Worm (Caenorhabditis elegans) whole organism, L3 larva: ENCODE data around the gene C14A11.9.

Experiments used
- R02D3.7 ChIP-seq: fragments of 150-350 bp; optimal IDR thresholded peaks from 2 replicates; lab custom pipeline; 2014; ENCODE audit warnings: missing biosample characterization, missing genetic modification characterization
- aly-2 ChIP-seq: fragments of 150-350 bp; optimal IDR thresholded peaks from 2 replicates; lab custom pipeline; 2014; ENCODE audit warnings: missing biosample characterization, missing genetic modification characterization
- ama-1 ChIP-seq: fragments of 150-350 bp; optimal IDR thresholded peaks from 2 replicates; lab custom pipeline; 2018
- ceh-16 ChIP-seq: sonication (generic microtip); optimal IDR thresholded peaks from 2 replicates; lab custom pipeline; 2017; ENCODE audit warnings: missing biosample characterization, missing genetic modification characterization
- ceh-28 ChIP-seq: fragments of 150-350 bp; optimal IDR thresholded peaks from 2 replicates; lab custom pipeline; 2014; ENCODE audit warnings: missing biosample characterization, missing genetic modification reagents, missing genetic modification characterization
- ceh-82 ChIP-seq: fragments of 150-350 bp; optimal IDR thresholded peaks from 2 replicates; lab custom pipeline; 2014; ENCODE audit warnings: missing biosample characterization, missing genetic modification characterization
- daf-12 ChIP-seq: fragments of 150-350 bp; optimal IDR thresholded peaks from 2 replicates; lab custom pipeline; 2014; ENCODE audit warnings: missing biosample characterization, missing genetic modification reagents, missing genetic modification characterization
- egl-27 ChIP-seq: sonication (generic microtip); optimal IDR thresholded peaks from 4 replicates; lab custom pipeline; 2017; ENCODE audit warnings: missing biosample characterization, missing genetic modification reagents, missing genetic modification characterization
- elt-1 ChIP-seq: fragments of 150-350 bp; optimal IDR thresholded peaks from 2 replicates; lab custom pipeline; 2014; ENCODE audit warnings: missing biosample characterization, missing genetic modification characterization
- elt-3 ChIP-seq, 3 experiments: fragments of 150-350 bp in 1 of 3; sonication (generic microtip) in 2 of 3; optimal IDR thresholded peaks; 2 replicates in 2 of 3; 4 replicates in 1 of 3; lab custom pipeline; 2014 to 2017; ENCODE audit warnings: missing biosample characterization in 3 of 3, missing genetic modification characterization in 3 of 3
- fkh-10 ChIP-seq: sonication (generic microtip); optimal IDR thresholded peaks from 2 replicates; lab custom pipeline; 2017; ENCODE audit warnings: missing biosample characterization, missing genetic modification reagents, missing genetic modification characterization
- lin-15B ChIP-seq: fragments of 150-350 bp; optimal IDR thresholded peaks from 2 replicates; lab custom pipeline; 2014; ENCODE audit warnings: missing biosample characterization, missing genetic modification characterization
- lin-39 ChIP-seq: fragments of 150-350 bp; optimal IDR thresholded peaks from 2 replicates; lab custom pipeline; 2018; ENCODE audit warnings: missing biosample characterization, missing genetic modification reagents, missing genetic modification characterization
- lsy-12 ChIP-seq: sonication (generic microtip); optimal IDR thresholded peaks from 2 replicates; lab custom pipeline; 2016; ENCODE audit warnings: mild to moderate bottlenecking, missing genetic modification characterization, missing compliant biosample characterization
- nhr-11 ChIP-seq: fragments of 150-350 bp; optimal IDR thresholded peaks from 2 replicates; lab custom pipeline; 2014; ENCODE audit warnings: missing biosample characterization, missing genetic modification characterization
- nhr-237 ChIP-seq: fragments of 150-350 bp; optimal IDR thresholded peaks from 2 replicates; lab custom pipeline; 2014; ENCODE audit warnings: missing biosample characterization, missing genetic modification characterization
- nhr-28 ChIP-seq: fragments of 150-350 bp; optimal IDR thresholded peaks from 2 replicates; lab custom pipeline; 2014; ENCODE audit warnings: missing biosample characterization, missing genetic modification characterization
- nhr-43 ChIP-seq: sonication (generic microtip); optimal IDR thresholded peaks from 2 replicates; lab custom pipeline; 2016; ENCODE audit warnings: mild to moderate bottlenecking, missing genetic modification characterization, missing compliant biosample characterization; ENCODE audit not compliant: poor library complexity, severe bottlenecking
- pqm-1 ChIP-seq: fragments of 150-350 bp; optimal IDR thresholded peaks from 2 replicates; lab custom pipeline; 2017; ENCODE audit warnings: missing biosample characterization, missing genetic modification characterization, inconsistent platforms
- sea-2 ChIP-seq: fragments of 150-350 bp; sonication (generic microtip); optimal IDR thresholded peaks from 4 replicates; lab custom pipeline; 2014; ENCODE audit warnings: missing biosample characterization, missing genetic modification reagents, missing genetic modification characterization
- tbx-2 ChIP-seq: sonication (generic microtip); optimal IDR thresholded peaks from 2 replicates; lab custom pipeline; 2016; ENCODE audit warnings: mild to moderate bottlenecking, missing genetic modification characterization, missing compliant biosample characterization
- ztf-4 ChIP-seq: fragments of 150-350 bp; optimal IDR thresholded peaks from 2 replicates; lab custom pipeline; 2014; ENCODE audit warnings: missing biosample characterization, missing genetic modification characterization

Gene C14A11.9

DNA sequence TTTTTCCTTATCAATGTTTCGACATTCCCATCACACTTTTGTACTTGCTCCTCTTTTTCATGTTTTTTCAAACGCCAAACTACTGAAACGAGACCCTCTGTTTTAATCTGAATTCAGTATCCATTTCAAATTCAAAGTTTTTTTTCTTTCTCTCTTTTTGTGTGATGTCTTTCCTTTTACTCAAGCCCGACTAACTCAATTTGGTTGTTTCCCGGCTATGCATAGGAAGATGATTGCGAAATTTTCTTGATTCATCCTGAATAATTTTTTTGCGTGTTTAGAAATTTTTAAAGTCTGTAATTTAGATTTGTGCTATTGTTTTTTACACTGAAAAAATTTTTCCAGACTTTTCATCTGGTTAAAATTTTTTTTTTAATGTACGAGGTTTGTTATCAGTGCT is 45.2 kb downstream of the C14A11.9 start:
- no peak for TF ChIP-seq fkh-10 (GFP tag; lab: Kevin White, UChicago)
- no peak for TF ChIP-seq elt-1
- no peak for TF ChIP-seq nhr-28 (tag; lab: Kevin White, UChicago)
- no peak for TF ChIP-seq elt-3 (tag; optimal IDR thresholded peaks at IDR 0.05; lab: Kevin White, UChicago)
- no peak for TF ChIP-seq tbx-2

- TF ChIP-seq R02D3.7 (tag; lab: Kevin White, UChicago) (no peak), aly-2 (no peak), egl-27 (no peak), lsy-12 (tag; lab: Kevin White, UChicago) (no peak), sea-2 (no peak), nhr-11 (no peak), elt-3 (tag; optimal IDR thresholded peaks at IDR 0.05; lab: Kevin White, UChicago) (no peak), ceh-16 (tag; lab: Kevin White, UChicago) (no peak), nhr-43 (tag; lab: Kevin White, UChicago) (no peak), elt-1 (no peak), ceh-28 (tag; lab: Kevin White, UChicago) (no peak), pqm-1 (tag; lab: Kevin White, UChicago) (no peak), ztf-4 (tag; lab: Kevin White, UChicago) (no peak), ama-1 (no peak), nhr-237 (no peak), daf-12 (no peak), fkh-10 (GFP tag; lab: Kevin White, UChicago) (no peak), lin-15B (tag; lab: Kevin White, UChicago) (no peak), lin-39 (tag; lab: Kevin White, UChicago) (no peak), ceh-82 (tag; lab: Kevin White, UChicago) (no peak)
These were observed 45.8 kb downstream of the C14A11.9 start, which contains the start of gene unc-2 for ce11 chrX:2763476-2764268. Gene unc-2, minus strand, starts transcription at chrX:2763526.
